Worm (Caenorhabditis elegans): ENCODE data around the gene idpp-12.

Gene idpp-12

DNA sequence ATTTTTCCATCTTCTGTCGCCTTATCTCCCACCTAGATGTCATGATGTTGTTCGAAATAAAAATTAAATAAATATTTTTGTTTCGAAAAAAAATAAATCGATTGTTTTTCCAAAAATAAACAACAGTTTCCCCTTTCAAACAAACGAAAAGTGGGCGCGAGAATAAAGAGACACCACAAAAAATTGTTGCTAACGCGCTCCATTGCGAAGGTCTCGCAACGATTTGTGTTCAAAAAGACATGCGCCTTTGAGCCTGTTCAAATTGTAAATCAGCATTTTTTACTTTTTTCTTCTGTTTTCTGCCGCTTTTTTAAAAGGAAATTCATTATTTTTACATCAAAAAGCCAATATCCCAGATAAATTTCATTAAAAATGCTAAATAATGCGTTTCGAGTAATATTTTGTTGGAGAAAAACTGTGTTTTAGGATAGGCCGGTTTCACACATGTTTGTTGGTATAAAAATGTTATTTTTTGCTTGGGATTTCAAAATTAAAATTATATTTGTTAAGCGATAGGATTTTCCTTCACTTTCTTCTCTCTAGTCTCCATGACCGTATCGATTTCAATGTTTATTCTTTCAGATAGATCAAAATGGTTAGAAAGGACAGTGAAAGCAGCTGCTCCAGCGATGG, 9.1 kb upstream of the idpp-12 start, which contains the start of gene W08E12.7 (continued):
- peak; percentile 58 for TF ChIP-seq nhr-48 (tag; optimal IDR thresholded peaks at IDR 0.05)
- peak; percentile 91 for TF ChIP-seq rbr-2 (tag; optimal IDR thresholded peaks at IDR 0.05)
- TF ChIP-seq unc-130 (GFP tag; optimal IDR thresholded peaks at IDR 0.05) = peak; percentile 96
- no peak for TF ChIP-seq cey-2 (tag; optimal IDR thresholded peaks at IDR 0.05; ENCODE audit: borderline replicate concordance, insufficient read depth)
- peak; percentile 98 for TF ChIP-seq nhr-77 (tag; optimal IDR thresholded peaks at IDR 0.05)
- TF ChIP-seq zfp-3 (GFP tag; conservative IDR thresholded peaks at IDR 0.05) = peak; percentile 87
- TF ChIP-seq ztf-7 (tag; optimal IDR thresholded peaks at IDR 0.05) = peak; percentile 50
- TF ChIP-seq set-16 (GFP tag; IDR thresholded peaks at IDR 0.05) = no peak
- peak; percentile 79 for TF ChIP-seq duxl-1 (tag; optimal IDR thresholded peaks at IDR 0.05; ENCODE audit: poor library complexity)
- no peak for TF ChIP-seq gei-8 (GFP tag; optimal IDR thresholded peaks at IDR 0.05)
- no peak for TF ChIP-seq skn-1 (tag; optimal IDR thresholded peaks at IDR 0.05)
- no peak for TF ChIP-seq zip-11 (GFP tag; IDR thresholded peaks at IDR 0.05)
- TF ChIP-seq pqm-1 (tag; optimal IDR thresholded peaks at IDR 0.05) = peak; percentile 82
- TF ChIP-seq ceh-32 (tag; optimal IDR thresholded peaks at IDR 0.05; ENCODE audit: poor library complexity) = no peak
- TF ChIP-seq hif-1 (tag; optimal IDR thresholded peaks at IDR 0.05) = peak; percentile 27 to 87
- TF ChIP-seq F49E8.2 (tag; optimal IDR thresholded peaks at IDR 0.05; ENCODE audit: borderline replicate concordance) = peak; percentile 38
- TF ChIP-seq Y48G9A.11 (GFP tag; IDR thresholded peaks at IDR 0.05) = peak; percentile 61; the same call in 1 of the 2 replicates
- TF ChIP-seq nhr-42 (GFP tag; IDR thresholded peaks at IDR 0.05) = peak; percentile 86; the same call in 1 of the 2 replicates
- 0 out of 2 replicates have a peak, but pooled peaks have one; percentile 48 for TF ChIP-seq mxl-2 (GFP tag; conservative IDR thresholded peaks at IDR 0.05)
- 0 out of 2 replicates have a peak, but pooled peaks have one; percentile 36 for TF ChIP-seq snpc-1.2 (GFP tag; IDR thresholded peaks at IDR 0.05)
- TF ChIP-seq dmd-9 (GFP tag; IDR thresholded peaks at IDR 0.05) = peak; percentile 80; the same call in 1 of the 2 replicates
- no peak for TF ChIP-seq egl-43 (GFP tag; IDR thresholded peaks at IDR 0.05)
- no peak for TF ChIP-seq ceh-82 (tag; optimal IDR thresholded peaks at IDR 0.05)
- TF ChIP-seq madf-5 (GFP tag; IDR thresholded peaks at IDR 0.05) = no peak; a peak in 1 of 4 replicates
- peak in 1 of 2 experiments; percentile 53 for TF ChIP-seq ZK546.5 (tag; optimal IDR thresholded peaks at IDR 0.05)
- TF ChIP-seq jun-1 (tag; optimal IDR thresholded peaks at IDR 0.05) = peak; percentile 66
- no peak for TF ChIP-seq nhr-10 (tag; optimal IDR thresholded peaks at IDR 0.05)
- peak; percentile 57; the same call in 1 of the 2 replicates for TF ChIP-seq ctbp-1 (GFP tag; IDR thresholded peaks at IDR 0.05)
- peak; percentile 90 to 97 for TF ChIP-seq lsy-2 (tag; optimal IDR thresholded peaks at IDR 0.05)
- TF ChIP-seq daf-16 (GFP tag; optimal IDR thresholded peaks at IDR 0.05) = peak in 1 of 2 experiments; percentile 68
- peak; percentile 93 for TF ChIP-seq daf-16 (tag; optimal IDR thresholded peaks at IDR 0.05)
- peak; percentile 74; the same call in 1 of the 2 replicates for TF ChIP-seq madf-9 (GFP tag; conservative IDR thresholded peaks at IDR 0.05)
- TF ChIP-seq snpc-4 (tag; optimal IDR thresholded peaks at IDR 0.05) = peak; percentile 9
- no peak for TF ChIP-seq F44E2.7 (GFP tag; IDR thresholded peaks at IDR 0.05)
- TF ChIP-seq dve-1 (tag; optimal IDR thresholded peaks at IDR 0.05; ENCODE audit: insufficient read depth) = peak; percentile 99
- TF ChIP-seq nhr-28 (tag; optimal IDR thresholded peaks at IDR 0.05) = peak; percentile 96
- TF ChIP-seq aha-1 (tag) = peak; percentile 99
- peak; percentile 39 for TF ChIP-seq zip-2 (tag; optimal IDR thresholded peaks at IDR 0.05)
- TF ChIP-seq nhr-41 (GFP tag; IDR thresholded peaks at IDR 0.05) = no peak
- TF ChIP-seq ceh-20 (GFP tag; IDR thresholded peaks at IDR 0.05) = peak; percentile 69; the same call in 1 of the 2 replicates
- peak; percentile 74; the same call in 1 of the 2 replicates for TF ChIP-seq arid-1 (GFP tag; conservative IDR thresholded peaks at IDR 0.05)
- no peak for TF ChIP-seq egl-27 (tag; optimal IDR thresholded peaks at IDR 0.05)
- TF ChIP-seq daf-8 (GFP tag; IDR thresholded peaks at IDR 0.05) = no peak
- no peak for TF ChIP-seq T20F7.1 (GFP tag; optimal IDR thresholded peaks at IDR 0.05)
- no peak for TF ChIP-seq tag-97 (GFP tag; IDR thresholded peaks at IDR 0.05)
- TF ChIP-seq ces-1 (GFP tag; optimal IDR thresholded peaks at IDR 0.05) = no peak
- TF ChIP-seq D1046.2 (GFP tag; IDR thresholded peaks at IDR 0.05) = peak; percentile 80; the same call in 1 of the 2 replicates
- TF ChIP-seq nhr-25 (tag; optimal IDR thresholded peaks at IDR 0.05; ENCODE audit: borderline replicate concordance, insufficient read depth) = peak; percentile 64
- no peak for TF ChIP-seq fos-1 (tag; optimal IDR thresholded peaks at IDR 0.05)
